Worm (Caenorhabditis elegans): ENCODE results near the gene pat-3.

DNA sequence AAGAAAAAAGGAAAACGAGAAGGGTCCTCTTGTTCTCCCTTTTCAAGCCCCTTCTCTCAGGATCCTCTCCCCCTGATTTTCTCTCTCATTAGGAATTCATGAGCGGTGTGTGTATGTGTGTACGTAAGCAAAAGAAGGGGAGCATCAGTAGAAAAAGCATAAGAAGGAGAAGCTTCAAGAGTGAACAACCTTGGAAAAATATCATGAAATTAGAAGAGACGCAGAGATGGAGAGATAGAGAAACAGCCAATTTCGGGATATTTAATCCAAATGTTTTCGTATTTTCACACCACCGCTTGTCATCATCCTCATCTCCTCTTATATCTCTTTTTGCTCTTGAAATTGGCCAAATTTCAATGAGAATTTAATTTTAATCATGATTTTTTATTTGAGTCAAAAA is 30.8 kb downstream of the pat-3 start:
- TF ChIP-seq ama-1 (optimal IDR thresholded peaks at IDR 0.05): no peak
- no peak for TF ChIP-seq elt-2 (tag; optimal IDR thresholded peaks at IDR 0.05)
- no peak for TF ChIP-seq tbx-2 (tag; optimal IDR thresholded peaks at IDR 0.05)
- no peak for TF ChIP-seq hlh-30 (tag; optimal IDR thresholded peaks at IDR 0.05; ENCODE audit: insufficient read depth)
- TF ChIP-seq lim-6 (tag; optimal IDR thresholded peaks at IDR 0.05): no peak
- TF ChIP-seq ceh-24 (tag; optimal IDR thresholded peaks at IDR 0.05): no peak
- TF ChIP-seq pros-1 (tag; optimal IDR thresholded peaks at IDR 0.05): no peak
- no peak for TF ChIP-seq pqm-1 (tag; optimal IDR thresholded peaks at IDR 0.05)
